Fruit fly (Drosophila melanogaster) whole organism: Measurements from ENCODE around the gene Cp7Fa.

ENCODE experiments used
- Dll ChIP-seq: fragments of >200 bp; optimal IDR thresholded peaks from 2 replicates; lab custom pipeline; 2017
- pan ChIP-seq: fragments of >200 bp; optimal IDR thresholded peaks from 2 replicates; lab custom pipeline; 2017
- usp ChIP-seq: fragments of >200 bp; optimal IDR thresholded peaks from 2 replicates; lab custom pipeline; 2017; ENCODE audit warnings: missing biosample characterization, missing genetic modification characterization, mixed read lengths

DNA sequence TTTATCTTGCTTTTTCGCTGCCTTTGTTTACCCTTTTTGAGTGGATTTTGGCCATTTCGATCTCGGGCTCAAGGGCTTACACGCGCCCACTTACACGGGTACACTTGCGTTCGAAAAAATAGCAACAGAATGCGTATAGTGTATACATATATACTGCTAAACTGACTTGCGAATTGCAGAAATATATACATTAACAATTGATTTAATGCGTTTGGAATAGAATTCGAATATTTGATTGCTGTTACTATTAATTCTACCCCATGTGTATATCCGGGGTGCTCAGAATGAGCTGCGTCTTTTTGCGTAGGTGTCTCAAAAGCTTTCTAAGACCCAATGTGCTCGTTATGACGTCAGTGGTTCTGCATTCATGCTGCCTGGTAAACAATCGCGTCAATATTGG is 22.8 kb downstream of the Cp7Fa start:
- TF ChIP-seq usp (GFP tag; lab: Kevin White, UChicago): no peak
- TF ChIP-seq Dll (lab: Kevin White, UChicago): no peak
- no peak for TF ChIP-seq pan (lab: Kevin White, UChicago)
